Fruit fly (Drosophila melanogaster): ENCODE data around the gene AdoR.

DNA sequence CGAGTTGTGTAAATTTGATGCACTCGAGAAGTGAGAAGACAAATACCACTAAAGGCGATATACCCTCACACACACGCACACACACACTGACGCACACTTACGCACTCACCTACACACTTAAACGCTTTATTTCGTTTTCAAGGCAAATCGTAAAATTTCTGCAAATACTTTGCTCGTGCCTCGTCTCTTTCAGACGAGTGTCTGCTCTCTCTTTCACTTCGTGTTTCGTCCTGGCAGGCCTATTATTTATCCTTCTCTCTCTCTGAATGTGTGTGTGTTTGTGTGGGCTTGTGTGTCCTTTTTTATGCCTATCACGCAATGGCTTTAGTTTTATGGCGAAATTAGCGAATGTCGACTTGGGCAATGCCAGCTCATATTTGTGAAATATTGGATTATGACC, 51.2 kb downstream of the AdoR start:
- TF ChIP-seq usp (GFP tag; optimal IDR thresholded peaks at IDR 0.05), result no peak
- TF ChIP-seq h (GFP tag; optimal IDR thresholded peaks at IDR 0.05), result no peak
- TF ChIP-seq ey (GFP tag; optimal IDR thresholded peaks at IDR 0.05), result no peak
- TF ChIP-seq Vsx2 (GFP tag; optimal IDR thresholded peaks at IDR 0.05; ENCODE audit: partially characterized antibody), result no peak
